Worm (Caenorhabditis elegans) whole organism, early embryonic: ENCODE measurements around the gene nrde-3.
A peak's percentile ranks its signal among the peaks of the same experiment; 100 is the strongest.

Source experiments
- B0310.2 ChIP-seq: sonication (generic microtip); optimal IDR thresholded peaks from 2 replicates; lab custom pipeline; 2016; ENCODE audit warnings: mild to moderate bottlenecking, missing genetic modification characterization, missing compliant biosample characterization
- F13C5.2 ChIP-seq: sonication (generic microtip); optimal IDR thresholded peaks from 2 replicates; lab custom pipeline; 2017; ENCODE audit warnings: mild to moderate bottlenecking, missing genetic modification characterization, inconsistent platforms, missing compliant biosample characterization
- aly-1 ChIP-seq: sonication (generic microtip); optimal IDR thresholded peaks from 2 replicates; lab custom pipeline; 2016; ENCODE audit warnings: missing genetic modification characterization, missing compliant biosample characterization
- ama-1 ChIP-seq: fragments of 150-350 bp; optimal IDR thresholded peaks from 2 replicates; lab custom pipeline; 2014
- ceh-13 ChIP-seq: fragments of 200-800 bp; sonication (Bioruptor generic); optimal IDR thresholded peaks from 2 replicates; lab custom pipeline; 2018; ENCODE audit warnings: mild to moderate bottlenecking, missing genetic modification characterization, missing compliant biosample characterization
- ceh-36 ChIP-seq: sonication (generic microtip); optimal IDR thresholded peaks from 2 replicates; lab custom pipeline; 2016; ENCODE audit warnings: missing genetic modification characterization, inconsistent platforms, missing compliant biosample characterization
- ets-7 ChIP-seq: sonication (generic microtip); optimal IDR thresholded peaks from 2 replicates; lab custom pipeline; 2016; ENCODE audit warnings: missing genotype, missing genetic modification characterization, missing compliant biosample characterization
- flt-1 ChIP-seq: fragments of 200-800 bp; sonication (Bioruptor generic); IDR thresholded peaks from 2 replicates; pipeline ENCODE4 v1.3.6; 2022; ENCODE audit warnings: missing genetic modification characterization, missing compliant biosample characterization
- hmbx-1 ChIP-seq: sonication (generic microtip); optimal IDR thresholded peaks from 2 replicates; lab custom pipeline; 2016; ENCODE audit warnings: mild to moderate bottlenecking, missing genetic modification characterization, missing compliant biosample characterization
- hmg-4 ChIP-seq: fragments of 200-800 bp; sonication (Bioruptor generic); optimal IDR thresholded peaks from 2 replicates; lab custom pipeline; 2018; ENCODE audit warnings: mild to moderate bottlenecking, missing genetic modification characterization, missing compliant biosample characterization
- hnd-1 ChIP-seq: sonication (generic microtip); optimal IDR thresholded peaks from 2 replicates; lab custom pipeline; 2016; ENCODE audit warnings: missing genetic modification characterization, missing compliant biosample characterization
- pes-1 ChIP-seq: fragments of 200-800 bp; sonication (Bioruptor generic); IDR thresholded peaks from 2 replicates; pipeline ENCODE4 v1.3.6; 2022; ENCODE audit warnings: missing genetic modification reagents, missing genetic modification characterization, missing compliant biosample characterization
- scrt-1 ChIP-seq: fragments of 200-800 bp; sonication (Bioruptor generic); IDR thresholded peaks from 2 replicates; pipeline ENCODE4 v1.3.6; 2022; ENCODE audit warnings: missing genetic modification characterization, missing compliant biosample characterization
- sea-1 ChIP-seq: fragments of 200-800 bp; sonication (Bioruptor generic); conservative IDR thresholded peaks from 2 replicates; pipeline ENCODE4 v1.3.6; 2022; ENCODE audit warnings: missing genetic modification characterization, missing compliant biosample characterization
- tbx-11 ChIP-seq: fragments of 200-800 bp; sonication (Bioruptor generic); IDR thresholded peaks from 2 replicates; pipeline ENCODE4 v1.3.6; 2022; ENCODE audit warnings: missing genetic modification characterization, missing compliant biosample characterization
- tbx-37 ChIP-seq: fragments of 200-800 bp; sonication (Bioruptor generic); conservative IDR thresholded peaks from 2 replicates; pipeline ENCODE4 v1.3.6; 2022; ENCODE audit warnings: missing genetic modification reagents, missing genetic modification characterization, missing compliant biosample characterization
- tra-4 ChIP-seq: sonication (generic microtip); optimal IDR thresholded peaks from 2 replicates; lab custom pipeline; 2017; ENCODE audit warnings: missing genetic modification characterization, missing compliant biosample characterization

Gene nrde-3

DNA sequence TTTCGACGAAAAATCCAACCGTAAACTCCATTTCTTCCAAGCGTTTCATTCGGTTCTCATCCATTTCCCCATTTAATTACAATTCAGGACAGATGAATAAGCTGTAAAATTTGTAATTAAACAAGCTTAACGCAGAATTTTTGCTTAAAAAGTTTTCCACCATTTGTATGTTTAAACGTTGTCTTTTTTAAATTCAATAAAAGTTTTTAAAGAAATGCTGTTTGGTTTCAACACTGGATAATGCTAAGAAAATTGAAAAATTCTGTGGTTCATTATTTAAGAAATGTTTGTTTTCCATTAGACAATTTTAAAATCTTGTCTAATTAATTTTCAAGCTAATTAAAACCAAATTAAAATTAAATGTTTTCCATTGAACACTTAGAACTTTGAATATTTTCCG, 8.5 kb downstream of the nrde-3 start, which contains the start of gene R04A9.3:
R04A9.3 (minus strand) TSS at position 101 of the 400 bp plus-strand sequence.
- TF ChIP-seq flt-1 (no peak), ama-1 (lab: Kevin White, UChicago) (no peak), tbx-11 (GFP tag; lab: Robert Waterston, UW) (no peak), hnd-1 (no peak), pes-1 (no peak), tbx-37 (GFP tag; lab: Robert Waterston, UW) (no peak), ets-7 (no peak), ceh-36 (tag; lab: Kevin White, UChicago) (no peak), hmbx-1 (no peak), ceh-13 (no peak), sea-1 (no peak), F13C5.2 (tag; lab: Kevin White, UChicago) (no peak), B0310.2 (tag; lab: Kevin White, UChicago) (no peak), tra-4 (tag; lab: Kevin White, UChicago) (no peak), aly-1 (tag; lab: Kevin White, UChicago) (no peak), scrt-1 (no peak), hmg-4 (GFP tag; lab: Kevin White, UChicago) (no peak)

DNA sequence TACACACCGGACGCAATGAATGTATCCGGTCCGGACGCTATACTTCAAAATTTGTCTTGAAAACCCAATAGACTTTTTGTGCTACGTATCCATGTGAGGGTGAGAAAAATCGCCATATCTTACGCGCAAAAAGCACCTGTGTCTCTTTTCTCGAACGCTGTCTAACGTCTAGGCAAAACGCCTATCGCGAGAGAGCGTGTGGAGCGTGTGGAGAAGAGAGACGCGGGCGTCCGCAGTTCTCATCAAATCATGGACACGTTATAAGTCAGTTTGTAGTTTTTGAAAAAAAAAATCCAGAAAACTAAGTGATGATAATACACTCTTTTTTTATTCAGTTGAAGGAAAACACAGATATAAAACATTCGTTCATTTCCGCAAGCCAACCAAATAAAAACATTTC, 9.0 kb downstream of the nrde-3 start:
- no peak for TF ChIP-seq sea-1

DNA sequence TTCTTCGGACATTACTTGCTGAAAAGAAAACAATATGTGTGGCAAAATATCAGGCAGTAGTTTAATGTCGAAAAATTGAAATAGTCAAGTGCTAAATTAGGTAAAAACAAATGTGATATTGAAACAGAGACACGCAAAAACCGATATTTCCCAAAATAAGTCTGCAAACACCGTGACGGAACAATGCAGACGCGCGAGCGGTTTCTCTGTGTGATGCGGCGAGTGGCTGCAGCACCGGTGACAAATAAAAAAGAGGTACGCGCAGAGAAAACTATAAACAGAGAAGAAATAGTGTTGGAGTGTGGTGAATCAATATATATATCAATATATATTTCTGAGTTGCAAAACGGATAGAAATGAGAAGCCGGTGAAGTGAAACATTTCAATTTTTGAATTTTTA, 10.7 kb downstream of the nrde-3 start, which contains the start of gene ife-2:
ife-2 (minus strand) TSS at position 18 of the 400 bp plus-strand sequence.
- TF ChIP-seq B0310.2 (tag; lab: Kevin White, UChicago) (no peak), F13C5.2 (tag; lab: Kevin White, UChicago) (peak; percentile 50), hmg-4 (GFP tag; lab: Kevin White, UChicago) (peak; percentile 57)

DNA sequence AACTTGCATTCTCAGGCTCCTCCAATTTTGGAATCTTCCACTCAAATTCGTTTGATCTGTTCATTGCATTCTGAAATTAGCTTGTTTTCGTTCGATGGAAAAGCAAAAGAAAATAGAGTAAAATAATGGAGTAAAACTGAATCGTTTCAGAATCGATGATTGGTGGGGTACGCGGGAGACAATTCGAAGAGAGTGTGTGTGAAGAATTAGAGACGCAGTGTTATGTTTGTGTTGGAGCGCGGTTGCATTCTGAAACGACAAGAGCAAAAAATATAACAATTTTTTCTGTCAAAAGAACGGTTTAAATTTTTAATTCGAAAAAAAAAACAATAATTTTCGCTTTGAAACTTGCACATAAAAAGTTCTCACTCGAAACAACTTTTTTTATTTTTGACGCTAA, 16.7 kb downstream of the nrde-3 start, which contains the start of gene ceh-93:
ceh-93 (minus strand) TSS at position 70 of the 400 bp plus-strand sequence.
- TF ChIP-seq tbx-37 (GFP tag; lab: Robert Waterston, UW) (no peak), ets-7 (no peak), scrt-1 (no peak), ceh-36 (tag; lab: Kevin White, UChicago) (no peak), flt-1 (no peak), B0310.2 (tag; lab: Kevin White, UChicago) (no peak)

DNA sequence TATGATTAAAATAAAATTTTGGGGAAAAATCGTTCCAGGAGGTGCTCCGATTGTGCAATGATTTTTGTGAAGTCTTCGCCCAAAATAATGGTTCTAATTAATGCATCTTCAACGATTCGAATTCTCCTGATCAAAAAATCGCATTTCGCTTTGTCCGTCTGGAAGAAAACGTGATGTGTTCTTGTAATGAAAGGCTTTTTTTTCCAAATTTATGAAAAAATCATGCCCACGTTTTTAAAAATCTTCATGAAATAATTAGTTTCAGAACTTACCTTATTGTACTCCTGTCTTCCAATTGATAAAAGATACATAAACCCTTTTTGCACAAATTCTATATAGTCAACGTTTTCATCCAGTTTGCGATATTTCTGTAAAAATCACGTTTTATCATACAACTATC, 17.5 kb downstream of the nrde-3 start:
- TF ChIP-seq ceh-36 (tag; lab: Kevin White, UChicago): no peak
- TF ChIP-seq flt-1: no peak
- TF ChIP-seq tbx-37 (GFP tag; lab: Robert Waterston, UW): no peak
- TF ChIP-seq tbx-11 (GFP tag; lab: Robert Waterston, UW): no peak

DNA sequence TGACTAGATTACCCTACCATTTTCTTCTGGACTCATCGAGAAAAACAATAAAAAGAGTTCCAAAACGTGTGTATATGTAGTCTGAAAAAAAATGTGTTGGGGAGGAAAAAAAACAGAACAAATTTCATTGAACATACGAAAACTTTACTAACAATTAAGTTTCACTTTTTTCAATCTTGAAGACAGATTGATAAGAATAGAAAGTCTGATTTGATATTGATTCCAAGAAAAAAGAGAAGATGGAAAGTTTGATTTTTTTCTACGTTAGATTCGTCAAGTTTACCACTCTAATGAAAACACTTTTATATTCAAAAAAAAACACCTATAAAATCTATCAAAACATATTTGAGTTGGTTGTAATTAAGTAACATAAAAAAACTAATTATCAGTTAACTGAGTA, 18.4 kb downstream of the nrde-3 start, which contains the start of gene R04A9.9:
R04A9.9 (minus strand) TSS at position 101 of the 400 bp plus-strand sequence.
- TF ChIP-seq hmg-4 (GFP tag; lab: Kevin White, UChicago) (no peak), ets-7 (no peak), pes-1 (no peak), flt-1 (no peak), ceh-13 (no peak), F13C5.2 (tag; lab: Kevin White, UChicago) (no peak), ceh-36 (tag; lab: Kevin White, UChicago) (no peak), B0310.2 (tag; lab: Kevin White, UChicago) (no peak), sea-1 (no peak), hmbx-1 (no peak), tra-4 (tag; lab: Kevin White, UChicago) (no peak)

DNA sequence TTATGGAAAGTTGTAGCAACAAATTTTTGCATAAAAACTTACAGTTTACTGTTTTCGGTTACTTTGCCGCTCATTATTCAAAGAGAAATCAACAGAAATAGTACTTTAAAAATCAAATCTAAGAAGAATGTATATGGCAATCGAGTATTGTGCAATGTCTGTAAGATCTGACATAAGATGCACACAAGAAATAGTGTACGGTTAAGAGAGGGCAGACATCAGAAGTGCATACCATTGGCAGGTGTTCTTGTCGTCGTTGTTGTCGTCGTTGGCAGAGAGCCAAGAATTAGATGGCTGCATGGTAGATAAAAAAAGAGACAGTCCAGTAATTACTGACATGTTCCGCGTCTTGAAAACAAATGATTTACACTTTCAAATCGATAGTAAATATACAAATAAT, 22.7 kb downstream of the nrde-3 start, which contains the start of gene R04A9.7:
R04A9.7 (minus strand) TSS at position 184 of the 400 bp plus-strand sequence.
- TF ChIP-seq aly-1 (tag; lab: Kevin White, UChicago): no peak
- no peak for TF ChIP-seq tbx-11 (GFP tag; lab: Robert Waterston, UW)

DNA sequence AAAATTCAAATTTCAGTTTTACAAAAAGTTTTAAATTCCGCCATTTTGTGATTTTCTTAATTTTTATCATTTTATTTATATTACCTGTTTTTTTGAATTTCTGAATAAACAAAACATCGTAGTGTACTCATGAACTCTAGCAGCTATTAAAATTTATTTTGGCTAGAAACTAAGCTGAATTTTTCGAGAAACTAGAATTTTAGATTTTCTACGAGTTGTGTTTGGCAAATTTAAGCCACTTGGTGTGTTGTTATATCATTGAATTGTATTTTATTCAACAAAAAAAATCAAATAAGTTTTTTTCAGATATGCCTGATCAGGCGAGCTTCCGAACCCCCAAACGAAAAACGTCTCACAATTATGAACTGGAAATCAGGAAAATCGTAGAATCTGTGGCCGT, 25.2 kb downstream of the nrde-3 start, which contains the start of gene R04A9.6:
R04A9.6 (plus strand) TSS at position 301 of the 400 bp plus-strand sequence.
- TF ChIP-seq ceh-36 (tag; lab: Kevin White, UChicago): no peak

DNA sequence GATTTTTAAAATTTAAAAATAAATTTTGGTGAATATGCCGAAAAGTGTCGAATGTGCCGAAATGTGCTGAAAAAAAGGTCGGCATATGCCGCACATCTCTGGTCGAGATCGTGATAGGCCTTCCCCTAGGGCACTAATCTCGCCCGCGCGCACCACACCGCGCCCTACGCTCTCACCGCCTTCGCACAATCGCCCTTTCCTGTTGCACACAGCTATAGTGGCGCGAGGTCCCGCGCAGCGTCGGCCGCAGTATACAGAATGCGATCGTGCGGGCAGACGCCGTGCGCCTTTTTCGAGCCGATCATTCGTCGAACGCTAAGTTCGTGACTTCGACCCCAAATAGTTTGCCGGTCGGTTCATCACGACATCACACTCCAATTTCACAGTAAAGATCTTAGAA, 27.5 kb downstream of the nrde-3 start:
- no peak for TF ChIP-seq hmbx-1
- TF ChIP-seq F13C5.2 (tag; lab: Kevin White, UChicago): no peak
- TF ChIP-seq sea-1: peak; percentile 50; the same call in 1 of the 2 replicates

DNA sequence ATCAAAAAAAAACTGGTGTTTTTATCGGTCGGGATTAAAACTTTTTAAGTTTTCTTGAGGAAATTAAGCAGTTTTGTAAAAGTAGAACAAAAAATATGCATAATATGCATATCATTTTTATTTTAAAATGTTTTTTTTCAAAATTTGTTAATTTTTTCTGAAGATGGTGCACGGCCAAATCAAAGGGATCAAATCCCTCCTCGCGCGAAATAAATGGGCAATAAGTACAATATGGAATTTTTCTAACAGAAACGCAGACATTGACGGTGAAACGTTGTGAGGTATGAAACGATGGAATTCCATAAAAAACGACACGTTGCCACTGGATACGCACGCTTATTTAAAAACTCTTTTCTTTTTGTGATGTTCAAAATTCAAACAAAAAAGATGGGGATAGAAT, 30.9 kb downstream of the nrde-3 start:
- TF ChIP-seq tbx-37 (GFP tag; lab: Robert Waterston, UW): no peak
- TF ChIP-seq pes-1: no peak
- no peak for TF ChIP-seq sea-1
- TF ChIP-seq B0310.2 (tag; lab: Kevin White, UChicago): no peak
- no peak for TF ChIP-seq tra-4 (tag; lab: Kevin White, UChicago)
- TF ChIP-seq aly-1 (tag; lab: Kevin White, UChicago): no peak
- no peak for TF ChIP-seq ceh-13
- TF ChIP-seq scrt-1: no peak
- TF ChIP-seq hnd-1: no peak
- no peak for TF ChIP-seq ets-7
- no peak for TF ChIP-seq flt-1
- TF ChIP-seq tbx-11 (GFP tag; lab: Robert Waterston, UW): no peak
- no peak for TF ChIP-seq ama-1 (lab: Kevin White, UChicago)
- TF ChIP-seq hmg-4 (GFP tag; lab: Kevin White, UChicago): no peak
- TF ChIP-seq F13C5.2 (tag; lab: Kevin White, UChicago): no peak
